Fruit fly (Drosophila melanogaster) whole organism, embryonic: Measurements from ENCODE around the gene CG45488.
"Not testable (repeated sequence)": the region's sequence is repeated elsewhere in the genome, so short reads cannot be mapped to it uniquely, and the experiment has no call there.

Experiments used
- Awh ChIP-seq: fragments of 200-800 bp; sonication (Bioruptor generic); IDR thresholded peaks from 2 replicates; pipeline ENCODE4, ENCODE4 v1.3.6; 2022; ENCODE audit warnings: missing biosample characterization, missing genetic modification characterization
- CG4854 ChIP-seq: fragments of 200-800 bp; sonication (Bioruptor generic); optimal IDR thresholded peaks from 2 replicates; lab custom pipeline; 2016; ENCODE audit warnings: missing biosample characterization, missing genetic modification characterization, inconsistent platforms
- CG6654 ChIP-seq: fragments of 200-800 bp; sonication (Bioruptor generic); optimal IDR thresholded peaks from 2 replicates; lab custom pipeline; 2017; ENCODE audit warnings: missing biosample characterization, mild to moderate bottlenecking, missing genetic modification characterization
- CG9437 ChIP-seq: fragments of 200-800 bp; sonication (Bioruptor generic); optimal IDR thresholded peaks from 2 replicates; lab custom pipeline; 2018; ENCODE audit warnings: missing biosample characterization, mild to moderate bottlenecking, missing genetic modification characterization
- Spps ChIP-seq: fragments of 200-800 bp; sonication (Bioruptor generic); optimal IDR thresholded peaks from 2 replicates; lab custom pipeline; 2018; ENCODE audit warnings: missing biosample characterization, mild to moderate bottlenecking, missing genetic modification characterization
- psq ChIP-seq: fragments of 200-800 bp; sonication (Bioruptor generic); optimal IDR thresholded peaks from 2 replicates; lab custom pipeline; 2017; ENCODE audit warnings: missing biosample characterization, missing genetic modification characterization

DNA sequence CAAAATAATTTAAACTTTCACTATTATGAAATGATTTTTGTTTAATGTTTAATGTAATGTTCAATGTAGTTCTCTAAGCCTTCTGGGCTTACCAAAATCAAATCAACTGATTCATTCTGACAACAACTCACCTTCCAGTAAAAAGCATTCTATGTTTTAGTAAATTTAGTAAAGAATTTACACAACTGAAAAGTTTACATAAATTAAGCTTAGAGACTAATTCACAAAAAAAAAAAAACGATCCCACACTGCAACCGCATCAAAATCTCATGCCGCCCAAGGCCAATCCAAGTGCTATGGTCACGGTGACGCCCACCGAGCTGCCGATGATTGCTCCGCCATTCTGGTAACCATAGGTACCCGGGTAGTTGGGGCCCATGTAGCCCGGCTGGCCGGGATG, 5.1 kb downstream of the CG45488 start, which contains the start of gene CG45487:
- TF ChIP-seq Spps (tag; lab: Kevin White, UChicago); CG4854 (GFP tag; lab: Kevin White, UChicago); CG6654 (GFP tag; lab: Kevin White, UChicago); CG9437 (GFP tag; lab: Kevin White, UChicago); Awh (GFP tag; lab: Robert Waterston, UW); psq: not testable (repeated sequence)
